Fruit fly (Drosophila melanogaster) whole organism, embryonic: ENCODE data around the gene cher.
A peak's percentile ranks its signal among the peaks of the same experiment; 100 is the strongest.

Experiments used
- Abd-B ChIP-seq: fragments of 200-800 bp; sonication (Bioruptor generic); optimal IDR thresholded peaks from 2 replicates; lab custom pipeline; 2018; ENCODE audit warnings: missing biosample characterization, mild to moderate bottlenecking, missing genetic modification characterization, moderate library complexity
- Adf1 ChIP-seq: fragments of 200-800 bp; sonication (Bioruptor generic); IDR thresholded peaks from 2 replicates; pipeline ENCODE4 v1.3.6; 2022; ENCODE audit warnings: missing biosample characterization, missing genetic modification characterization
- B-H1 ChIP-seq: fragments of 200-800 bp; sonication (Bioruptor generic); IDR thresholded peaks from 3 replicates; pipeline ENCODE4 v1.3.6; 2022; ENCODE audit warnings: missing biosample characterization, missing genetic modification characterization
- CG10267 ChIP-seq: fragments of 200-800 bp; sonication (Bioruptor generic); optimal IDR thresholded peaks from 2 replicates; lab custom pipeline; 2018; ENCODE audit warnings: missing biosample characterization, mild to moderate bottlenecking, missing genetic modification characterization, moderate library complexity
- CG10959 ChIP-seq: fragments of 200-800 bp; sonication (Bioruptor generic); IDR thresholded peaks from 2 replicates; pipeline ENCODE4 v1.3.6; 2022; ENCODE audit warnings: missing biosample characterization, missing genetic modification characterization
- CG11085 ChIP-seq: fragments of 200-800 bp; sonication (Bioruptor generic); IDR thresholded peaks from 2 replicates; pipeline ENCODE4 v1.3.6; 2022; ENCODE audit warnings: missing biosample characterization, missing genetic modification characterization
- CG15269 ChIP-seq: fragments of 200-800 bp; sonication (Bioruptor generic); optimal IDR thresholded peaks from 2 replicates; lab custom pipeline; 2018; ENCODE audit warnings: missing biosample characterization, mild to moderate bottlenecking, missing genetic modification characterization, moderate library complexity
- CG16815 ChIP-seq: fragments of 200-800 bp; sonication (Bioruptor generic); optimal IDR thresholded peaks from 3 replicates; lab custom pipeline; 2017; ENCODE audit warnings: missing biosample characterization, mild to moderate bottlenecking, missing genetic modification characterization
- CG1792 ChIP-seq: fragments of 200-800 bp; sonication (Bioruptor generic); optimal IDR thresholded peaks from 2 replicates; lab custom pipeline; 2016; ENCODE audit warnings: missing biosample characterization, missing genetic modification characterization
- CG2120 ChIP-seq: fragments of 200-800 bp; sonication (Bioruptor generic); optimal IDR thresholded peaks from 3 replicates; lab custom pipeline; 2016; ENCODE audit warnings: missing biosample characterization, missing genetic modification characterization
- CG5180 ChIP-seq: fragments of 200-800 bp; sonication (Bioruptor generic); optimal IDR thresholded peaks from 3 replicates; lab custom pipeline; 2017; ENCODE audit warnings: missing biosample characterization, missing genetic modification characterization, mild to moderate bottlenecking, moderate library complexity, missing genetic modification reagents
- CG6175 ChIP-seq: fragments of 200-800 bp; sonication (Bioruptor generic); IDR thresholded peaks from 3 replicates; pipeline ENCODE4 v1.3.6; 2022; ENCODE audit warnings: missing biosample characterization, missing genetic modification characterization
- CG6791 ChIP-seq: fragments of 200-800 bp; sonication (Bioruptor generic); IDR thresholded peaks from 3 replicates; pipeline ENCODE4 v1.3.6; 2022; ENCODE audit warnings: missing biosample characterization, missing genetic modification characterization; ENCODE audit not compliant: partially characterized antibody
- CG7928 ChIP-seq: fragments of 200-800 bp; sonication (Bioruptor generic); optimal IDR thresholded peaks from 2 replicates; lab custom pipeline; 2017; ENCODE audit warnings: missing biosample characterization, mild to moderate bottlenecking, missing genetic modification characterization
- Dfd ChIP-seq, 2 experiments: fragments of >200 bp; optimal IDR thresholded peaks; 2 replicates each; lab custom pipeline; 2017; ENCODE audit warnings: missing biosample characterization in 2 of 2, missing genetic modification characterization in 2 of 2
- Dip2 ChIP-seq: fragments of 200-800 bp; sonication (Bioruptor generic); IDR thresholded peaks from 2 replicates; pipeline ENCODE4 v1.3.6; 2022; ENCODE audit warnings: missing biosample characterization, missing genetic modification characterization
- H15 ChIP-seq: fragments of 200-800 bp; sonication (Bioruptor generic); IDR thresholded peaks from 3 replicates; pipeline ENCODE4 v1.3.6; 2022; ENCODE audit warnings: missing biosample characterization, missing genetic modification characterization
- Hr3 ChIP-seq: fragments of 200-800 bp; sonication (Bioruptor generic); optimal IDR thresholded peaks from 3 replicates; lab custom pipeline; 2016; ENCODE audit warnings: missing biosample characterization, missing genetic modification characterization
- Lim3 ChIP-seq: fragments of 200-800 bp; sonication (Bioruptor generic); IDR thresholded peaks from 2 replicates; pipeline ENCODE4 v1.3.6; 2022; ENCODE audit warnings: missing biosample characterization, missing genetic modification characterization
- MBD-R2 ChIP-seq: fragments of 200-800 bp; sonication (Bioruptor generic); IDR thresholded peaks from 2 replicates; pipeline ENCODE4 v1.3.6; 2022; ENCODE audit warnings: missing biosample characterization, missing genetic modification characterization
- MESR4 ChIP-seq: fragments of 200-800 bp; sonication (Bioruptor generic); optimal IDR thresholded peaks from 2 replicates; lab custom pipeline; 2018; ENCODE audit warnings: missing biosample characterization, mild to moderate bottlenecking, missing genetic modification characterization, moderate library complexity
- Nf-YB ChIP-seq: fragments of 200-800 bp; sonication (Bioruptor generic); optimal IDR thresholded peaks from 3 replicates; lab custom pipeline; 2019; ENCODE audit warnings: missing biosample characterization, mild to moderate bottlenecking, missing genetic modification characterization, moderate library complexity
- Optix ChIP-seq: fragments of 200-800 bp; sonication (Bioruptor generic); IDR thresholded peaks from 3 replicates; pipeline ENCODE4 v1.3.6; 2022; ENCODE audit warnings: missing biosample characterization, missing genetic modification characterization
- Trl ChIP-seq, 3 experiments: fragments of >200 bp in 2 of 3; fragments of 200-800 bp in 1 of 3; sonication (Bioruptor generic) in 1 of 3; optimal IDR thresholded peaks; 2 replicates in 1 of 3; 3 replicates in 2 of 3; lab custom pipeline; 2016 to 2017; ENCODE audit warnings: missing biosample characterization in 1 of 3, missing genetic modification characterization in 1 of 3
- Usf ChIP-seq: fragments of 200-800 bp; sonication (Bioruptor generic); optimal IDR thresholded peaks from 2 replicates; lab custom pipeline; 2017; ENCODE audit warnings: missing genotype, missing biosample characterization, missing genetic modification characterization
- ato ChIP-seq: fragments of 200-800 bp; sonication (Bioruptor generic); IDR thresholded peaks from 2 replicates; pipeline ENCODE4 v1.3.6; 2022; ENCODE audit warnings: missing biosample characterization, missing genetic modification characterization; ENCODE audit not compliant: partially characterized antibody
- bab2 ChIP-seq: fragments of 200-800 bp; sonication (Bioruptor generic); optimal IDR thresholded peaks from 2 replicates; lab custom pipeline; 2016; ENCODE audit warnings: missing biosample characterization, missing genetic modification characterization
- br ChIP-seq: fragments of >200 bp; optimal IDR thresholded peaks from 2 replicates; lab custom pipeline; 2017
- chm ChIP-seq: fragments of 200-800 bp; sonication (Bioruptor generic); IDR thresholded peaks from 2 replicates; pipeline ENCODE4 v1.3.6; 2022; ENCODE audit warnings: missing biosample characterization, missing genetic modification characterization
- ci ChIP-seq: fragments of 200-800 bp; sonication (Bioruptor generic); IDR thresholded peaks from 3 replicates; pipeline ENCODE4 v1.3.6; 2022; ENCODE audit warnings: missing biosample characterization, missing genetic modification characterization
- corto ChIP-seq: fragments of 200-800 bp; sonication (Bioruptor generic); optimal IDR thresholded peaks from 2 replicates; lab custom pipeline; 2016; ENCODE audit warnings: missing biosample characterization, mild to moderate bottlenecking, missing genetic modification characterization, moderate library complexity
- crp ChIP-seq, 2 experiments: fragments of 200-800 bp; sonication (Bioruptor generic); optimal IDR thresholded peaks; 2 replicates in 1 of 2; 3 replicates in 1 of 2; lab custom pipeline; 2017; ENCODE audit warnings: missing biosample characterization in 2 of 2, missing genetic modification characterization in 2 of 2, mild to moderate bottlenecking in 1 of 2, moderate library complexity in 1 of 2
- danr ChIP-seq: fragments of 200-800 bp; sonication (Bioruptor generic); IDR thresholded peaks from 2 replicates; pipeline ENCODE4 v1.3.6; 2022; ENCODE audit warnings: missing biosample characterization, missing genetic modification characterization
- en ChIP-seq: fragments of 200-800 bp; sonication (Bioruptor generic); optimal IDR thresholded peaks from 2 replicates; lab custom pipeline; 2016; ENCODE audit warnings: missing biosample characterization, missing genetic modification characterization
- eyg ChIP-seq: fragments of 200-800 bp; sonication (Bioruptor generic); optimal IDR thresholded peaks from 3 replicates; lab custom pipeline; 2016; ENCODE audit warnings: missing biosample characterization, missing genetic modification characterization
- fd64A ChIP-seq: fragments of 200-800 bp; sonication (Bioruptor generic); optimal IDR thresholded peaks from 3 replicates; lab custom pipeline; 2018; ENCODE audit warnings: missing biosample characterization, mild to moderate bottlenecking, missing genetic modification characterization
- fd96Cb ChIP-seq: fragments of 200-800 bp; sonication (Bioruptor generic); optimal IDR thresholded peaks from 2 replicates; lab custom pipeline; 2018; ENCODE audit warnings: missing biosample characterization, mild to moderate bottlenecking, missing genetic modification characterization, moderate library complexity
- h ChIP-seq: fragments of >200 bp; optimal IDR thresholded peaks from 2 replicates; lab custom pipeline; 2017
- hkb ChIP-seq, 2 experiments: fragments of 200-800 bp in 1 of 2; fragments of >200 bp in 1 of 2; sonication (Bioruptor generic) in 1 of 2; IDR thresholded peaks in 1 of 2; optimal IDR thresholded peaks in 1 of 2; 2 replicates each; pipeline versions ENCODE4 v1.3.6 to Lab custom; 2017 to 2022; ENCODE audit warnings: missing biosample characterization in 1 of 2, missing genetic modification characterization in 1 of 2
- jing ChIP-seq: fragments of 200-800 bp; sonication (Bioruptor generic); optimal IDR thresholded peaks from 2 replicates; lab custom pipeline; 2018; ENCODE audit warnings: missing biosample characterization, mild to moderate bottlenecking, missing genetic modification characterization
- jumu ChIP-seq: fragments of 200-800 bp; sonication (Bioruptor generic); optimal IDR thresholded peaks from 3 replicates; lab custom pipeline; 2016; ENCODE audit warnings: missing biosample characterization, missing genetic modification characterization
- klu ChIP-seq: fragments of 200-800 bp; sonication (Bioruptor generic); IDR thresholded peaks from 2 replicates; pipeline ENCODE4 v1.3.6; 2022; ENCODE audit warnings: missing biosample characterization, missing genetic modification characterization
- nom ChIP-seq: fragments of 200-800 bp; sonication (Bioruptor generic); optimal IDR thresholded peaks from 2 replicates; lab custom pipeline; 2017; ENCODE audit warnings: missing biosample characterization, missing genetic modification characterization, mild to moderate bottlenecking, moderate library complexity, missing genetic modification reagents
- pb ChIP-seq: fragments of 200-800 bp; sonication (Bioruptor generic); optimal IDR thresholded peaks from 3 replicates; lab custom pipeline; 2016; ENCODE audit warnings: missing biosample characterization, missing genetic modification characterization
- prd ChIP-seq, 3 experiments: fragments of >200 bp in 2 of 3; fragments of 200-800 bp in 1 of 3; sonication (Bioruptor generic) in 1 of 3; optimal IDR thresholded peaks in 2 of 3; IDR thresholded peaks in 1 of 3; 2 replicates in 2 of 3; 3 replicates in 1 of 3; pipeline versions ENCODE4 v1.3.6 to Lab custom; 2017 to 2022; ENCODE audit warnings: missing biosample characterization in 1 of 3, missing genetic modification characterization in 1 of 3
- ranshi ChIP-seq: fragments of 200-800 bp; sonication (Bioruptor generic); IDR thresholded peaks from 2 replicates; pipeline ENCODE4 v1.3.6; 2022; ENCODE audit warnings: missing biosample characterization, missing genetic modification characterization
- sens-2 ChIP-seq: fragments of 200-800 bp; sonication (Bioruptor generic); IDR thresholded peaks from 2 replicates; pipeline ENCODE4 v1.3.6; 2022; ENCODE audit warnings: missing biosample characterization, missing genetic modification characterization
- sqz ChIP-seq: fragments of 200-800 bp; sonication (Bioruptor generic); optimal IDR thresholded peaks from 3 replicates; lab custom pipeline; 2018; ENCODE audit warnings: missing biosample characterization, mild to moderate bottlenecking, missing genetic modification characterization
- tna ChIP-seq: fragments of 200-800 bp; sonication (Bioruptor generic); IDR thresholded peaks from 2 replicates; pipeline ENCODE4 v1.3.6; 2022; ENCODE audit warnings: missing biosample characterization, missing genetic modification characterization; ENCODE audit not compliant: partially characterized antibody
- usp ChIP-seq: fragments of >200 bp; optimal IDR thresholded peaks from 2 replicates; lab custom pipeline; 2017; ENCODE audit warnings: missing biosample characterization, missing genetic modification characterization
- yki ChIP-seq: fragments of >200 bp; optimal IDR thresholded peaks from 3 replicates; lab custom pipeline; 2018

cher gene

dm6 chr3R:17149080-17149746 lies 24.0 kb upstream of the cher start, which contains the start of the genes m-cup and Det (continued):
- TF ChIP-seq corto (GFP tag; lab: Kevin White, UChicago) (no peak), yki (lab: Kevin White, UChicago) (no peak), CG15269 (tag; lab: Kevin White, UChicago) (no peak), Usf (no peak), MBD-R2 (GFP tag; lab: Robert Waterston, UW) (peak; percentile 68), pb (GFP tag; lab: Kevin White, UChicago) (no peak), en (GFP tag; lab: Kevin White, UChicago) (no peak), CG10267 (tag; lab: Kevin White, UChicago) (peak; percentile 51), tna (GFP tag; lab: Robert Waterston, UW) (no peak), ato (no peak), CG16815 (GFP tag; lab: Kevin White, UChicago) (no peak), Lim3 (no peak), Nf-YB (GFP tag; lab: Kevin White, UChicago) (no peak), jumu (GFP tag; lab: Kevin White, UChicago) (no peak), fd64A (GFP tag; lab: Kevin White, UChicago) (no peak), prd (optimal IDR thresholded peaks at IDR 0.05; lab: Kevin White, UChicago) (no peak), prd (GFP tag; IDR thresholded peaks at IDR 0.05; lab: Robert Waterston, UW) (no peak), CG2120 (peak; percentile 17), nom (no peak), H15 (GFP tag; lab: Robert Waterston, UW) (no peak), usp (GFP tag; lab: Kevin White, UChicago) (no peak), CG10959 (GFP tag; lab: Robert Waterston, UW) (no peak), Adf1 (no peak), ranshi (GFP tag; lab: Robert Waterston, UW) (no peak), CG11085 (GFP tag; lab: Robert Waterston, UW) (no peak), CG5180 (GFP tag; lab: Kevin White, UChicago) (no peak), hkb (optimal IDR thresholded peaks at IDR 0.05; lab: Kevin White, UChicago) (peak; percentile 80), hkb (GFP tag; IDR thresholded peaks at IDR 0.05; lab: Robert Waterston, UW) (no peak), klu (no peak), danr (no peak), h (lab: Kevin White, UChicago) (no peak), Optix (GFP tag; lab: Robert Waterston, UW) (no peak), Dfd (GFP tag; optimal IDR thresholded peaks at IDR 0.05; lab: Kevin White, UChicago) (no peak), ci (GFP tag; lab: Robert Waterston, UW) (no peak), CG6791 (peak; percentile 61; the same call in 2 of the 3 replicates), br (lab: Kevin White, UChicago) (no peak), CG6175 (GFP tag; lab: Robert Waterston, UW) (no peak), CG1792 (GFP tag; lab: Kevin White, UChicago) (no peak), B-H1 (no peak), CG7928 (GFP tag; lab: Kevin White, UChicago) (no peak), Trl (optimal IDR thresholded peaks at IDR 0.05; lab: Kevin White, UChicago) (no peak), Trl (GFP tag; optimal IDR thresholded peaks at IDR 0.05; lab: Kevin White, UChicago) (peak; percentile 16), Abd-B (GFP tag; lab: Kevin White, UChicago) (no peak), fd96Cb (tag; lab: Kevin White, UChicago) (no peak), sqz (GFP tag; lab: Kevin White, UChicago) (no peak), chm (no peak), bab2 (GFP tag; lab: Kevin White, UChicago) (no peak), Dip2 (GFP tag; lab: Robert Waterston, UW) (no peak), eyg (no peak), jing (GFP tag; lab: Kevin White, UChicago) (no peak), Hr3 (GFP tag; lab: Kevin White, UChicago) (no peak), sens-2 (GFP tag; lab: Robert Waterston, UW) (no peak), MESR4 (peak; percentile 75), crp (GFP tag; optimal IDR thresholded peaks at IDR 0.05; lab: Kevin White, UChicago) (peak; percentile 69 to 93)
